Fruit fly (Drosophila melanogaster): ENCODE data around the gene Uros1.

DNA sequence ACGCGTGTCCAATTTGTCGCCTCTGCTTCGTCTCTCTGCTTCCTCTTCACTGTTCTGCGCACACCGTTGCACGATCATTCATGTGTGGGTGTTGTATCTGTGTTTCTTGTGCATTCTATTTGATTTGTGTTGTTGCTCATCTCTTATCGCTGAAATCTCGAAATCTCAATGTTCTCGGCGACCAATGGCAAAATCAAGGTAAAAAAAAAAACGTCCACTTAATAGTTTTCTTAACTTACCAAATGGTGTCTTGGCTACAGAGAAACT lies 7.4 kb upstream of the Uros1 start:
- TF ChIP-seq bab1 (GFP tag; optimal IDR thresholded peaks at IDR 0.05) (no peak), Crg-1 (GFP tag; optimal IDR thresholded peaks at IDR 0.05) (no peak), CG5204 (GFP tag; optimal IDR thresholded peaks at IDR 0.05) (no peak), CG7045 (GFP tag; optimal IDR thresholded peaks at IDR 0.05) (no peak), pad (GFP tag; optimal IDR thresholded peaks at IDR 0.05) (no peak), CG11617 (GFP tag; optimal IDR thresholded peaks at IDR 0.05) (no peak), cnc (optimal IDR thresholded peaks at IDR 0.05) (no peak), cic (GFP tag; optimal IDR thresholded peaks at IDR 0.05) (no peak), CG12768 (GFP tag; optimal IDR thresholded peaks at IDR 0.05) (no peak), toe (GFP tag; optimal IDR thresholded peaks at IDR 0.05) (no peak), CG14711 (tag; optimal IDR thresholded peaks at IDR 0.05) (no peak), kay (GFP tag; ENCODE audit: borderline replicate concordance) (no peak)
